Fruit fly (Drosophila melanogaster): ENCODE data around the gene Rhau.

The Rhau gene

DNA sequence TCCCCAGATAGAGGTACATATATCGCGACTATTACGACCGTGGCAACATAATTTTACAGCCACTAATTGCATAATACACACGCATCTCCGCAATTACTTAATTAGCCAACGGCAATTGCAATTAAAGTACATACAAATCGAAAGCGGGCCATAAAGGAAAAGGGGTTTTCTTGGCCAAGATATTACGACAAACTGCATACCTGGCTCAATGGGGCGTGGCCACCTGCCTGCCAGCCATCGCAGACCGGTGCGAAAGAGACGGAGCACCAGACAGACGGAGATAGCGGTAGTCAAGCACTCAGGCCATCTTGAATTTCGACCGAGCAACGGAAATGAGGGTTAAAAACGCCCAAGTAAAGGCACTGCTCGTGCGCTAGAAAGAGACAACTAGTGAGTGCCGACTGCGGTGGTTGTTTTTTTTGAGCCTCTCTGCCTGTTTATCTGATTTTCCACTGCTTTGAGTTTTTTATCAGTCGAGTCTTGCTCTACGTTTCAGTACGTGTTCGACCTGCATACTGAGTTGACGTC is 12.5 kb upstream of the Rhau start, which contains the start of gene cad (continued):
- TF ChIP-seq Atf-2 (GFP tag; optimal IDR thresholded peaks at IDR 0.05) (no peak), CG15479 (GFP tag; optimal IDR thresholded peaks at IDR 0.05) (peak; percentile 30), CG11723 (GFP tag; optimal IDR thresholded peaks at IDR 0.05) (no peak), CG2875 (GFP tag; optimal IDR thresholded peaks at IDR 0.05) (no peak), CG2120 (GFP tag; optimal IDR thresholded peaks at IDR 0.05) (no peak), CG3847 (GFP tag; IDR thresholded peaks at IDR 0.05) (peak; percentile 41; the same call in 1 of the 2 replicates), CG6765 (GFP tag; optimal IDR thresholded peaks at IDR 0.05) (peak; percentile 39), Asciz (GFP tag; optimal IDR thresholded peaks at IDR 0.05) (no peak), pros (GFP tag; optimal IDR thresholded peaks at IDR 0.05) (peak; percentile 25), CG12071 (GFP tag; optimal IDR thresholded peaks at IDR 0.05) (peak; percentile 64), ATbp (GFP tag; optimal IDR thresholded peaks at IDR 0.05) (no peak), bab2 (GFP tag; optimal IDR thresholded peaks at IDR 0.05) (no peak), insv (GFP tag; optimal IDR thresholded peaks at IDR 0.05) (no peak), shn (GFP tag; optimal IDR thresholded peaks at IDR 0.05) (no peak), Bdp1 (GFP tag; optimal IDR thresholded peaks at IDR 0.05) (no peak), Bteb2 (GFP tag; optimal IDR thresholded peaks at IDR 0.05) (no peak), CG10543 (GFP tag; optimal IDR thresholded peaks at IDR 0.05) (peak; percentile 57), CG7556 (GFP tag; optimal IDR thresholded peaks at IDR 0.05) (no peak), CG31224 (GFP tag; IDR thresholded peaks at IDR 0.05) (no peak), CG14050 (GFP tag; IDR thresholded peaks at IDR 0.05) (peak; percentile 51; the same call in 2 of the 3 replicates), Vsx1 (GFP tag; optimal IDR thresholded peaks at IDR 0.05) (peak; percentile 12), Optix (GFP tag; IDR thresholded peaks at IDR 0.05) (no peak), sim (GFP tag; IDR thresholded peaks at IDR 0.05) (0 out of 2 replicates have a peak, but pooled peaks have one; percentile 20), toy (GFP tag; IDR thresholded peaks at IDR 0.05) (no peak), CG31388 (GFP tag; optimal IDR thresholded peaks at IDR 0.05) (no peak), bowl (GFP tag; IDR thresholded peaks at IDR 0.05) (no peak), hkb (optimal IDR thresholded peaks at IDR 0.05) (no peak), hkb (GFP tag; IDR thresholded peaks at IDR 0.05) (peak; percentile 61; the same call in 1 of the 2 replicates), Hey (tag; optimal IDR thresholded peaks at IDR 0.05) (no peak), CG6683 (GFP tag; optimal IDR thresholded peaks at IDR 0.05) (no peak), CG4328 (GFP tag; optimal IDR thresholded peaks at IDR 0.05) (no peak), Drgx (GFP tag; IDR thresholded peaks at IDR 0.05) (peak; percentile 56; the same call in 1 of the 2 replicates), CG4424 (GFP tag; optimal IDR thresholded peaks at IDR 0.05) (no peak), CG17385 (GFP tag; optimal IDR thresholded peaks at IDR 0.05) (peak; percentile 10), Hr51 (GFP tag; optimal IDR thresholded peaks at IDR 0.05) (no peak), CG10147 (GFP tag; optimal IDR thresholded peaks at IDR 0.05) (no peak), dimm (GFP tag; IDR thresholded peaks at IDR 0.05) (no peak), CG10979 (tag; optimal IDR thresholded peaks at IDR 0.05) (peak; percentile 29), cad (GFP tag; optimal IDR thresholded peaks at IDR 0.05) (peak; percentile 94), CG33557 (GFP tag; optimal IDR thresholded peaks at IDR 0.05) (peak; percentile 5), CG14441 (GFP tag; IDR thresholded peaks at IDR 0.05) (peak; percentile 61; the same call in 1 of the 2 replicates), schlank (tag; optimal IDR thresholded peaks at IDR 0.05) (no peak), Blimp-1 (GFP tag; optimal IDR thresholded peaks at IDR 0.05) (no peak), CG11695 (GFP tag; IDR thresholded peaks at IDR 0.05) (no peak), az2 (GFP tag; optimal IDR thresholded peaks at IDR 0.05) (no peak), bsh (GFP tag; optimal IDR thresholded peaks at IDR 0.05) (peak in 1 of 2 experiments; percentile 18), CG8388 (GFP tag; optimal IDR thresholded peaks at IDR 0.05) (peak; percentile 2), salm (tag; optimal IDR thresholded peaks at IDR 0.05) (no peak), B-H2 (GFP tag; optimal IDR thresholded peaks at IDR 0.05) (peak; percentile 7), p53 (GFP tag; optimal IDR thresholded peaks at IDR 0.05) (no peak)

Data from whole organism, embryonic.